Fruit fly (Drosophila melanogaster) whole organism, embryonic: Measurements from ENCODE around the gene Acat2.

Experiments
- Ada2b ChIP-seq: fragments of 200-800 bp; sonication (Bioruptor generic); IDR thresholded peaks from 2 replicates; pipeline ENCODE4 v1.3.6; 2022; ENCODE audit warnings: missing biosample characterization, missing genetic modification characterization
- Bgb ChIP-seq: fragments of 200-800 bp; sonication (Bioruptor generic); IDR thresholded peaks from 2 replicates; pipeline ENCODE4 v1.3.6; 2022; ENCODE audit warnings: missing biosample characterization, missing genetic modification characterization; ENCODE audit not compliant: partially characterized antibody
- CG1024 ChIP-seq: fragments of 200-800 bp; sonication (Bioruptor generic); IDR thresholded peaks from 2 replicates; pipeline ENCODE4 v1.3.6; 2022; ENCODE audit warnings: missing biosample characterization, missing genetic modification characterization
- CG10267 ChIP-seq: fragments of 200-800 bp; sonication (Bioruptor generic); optimal IDR thresholded peaks from 2 replicates; lab custom pipeline; 2018; ENCODE audit warnings: missing biosample characterization, mild to moderate bottlenecking, missing genetic modification characterization, moderate library complexity
- CG10274 ChIP-seq: fragments of 200-800 bp; sonication (Bioruptor generic); optimal IDR thresholded peaks from 3 replicates; lab custom pipeline; 2017; ENCODE audit warnings: missing biosample characterization, mild to moderate bottlenecking, missing genetic modification characterization
- CG12769 ChIP-seq: fragments of 200-800 bp; sonication (Bioruptor generic); optimal IDR thresholded peaks from 2 replicates; lab custom pipeline; 2019; ENCODE audit warnings: missing biosample characterization, mild to moderate bottlenecking, missing genetic modification characterization, moderate library complexity
- CG14710 ChIP-seq: fragments of 200-800 bp; sonication (Bioruptor generic); optimal IDR thresholded peaks from 3 replicates; lab custom pipeline; 2019; ENCODE audit warnings: missing biosample characterization, mild to moderate bottlenecking, missing genetic modification characterization, moderate library complexity
- CG14965 ChIP-seq: fragments of 200-800 bp; sonication (Bioruptor generic); optimal IDR thresholded peaks from 2 replicates; lab custom pipeline; 2016; ENCODE audit warnings: missing biosample characterization, missing genetic modification characterization, borderline replicate concordance
- CG16815 ChIP-seq: fragments of 200-800 bp; sonication (Bioruptor generic); optimal IDR thresholded peaks from 3 replicates; lab custom pipeline; 2017; ENCODE audit warnings: missing biosample characterization, mild to moderate bottlenecking, missing genetic modification characterization
- CG17361 ChIP-seq: fragments of 200-800 bp; sonication (Bioruptor generic); IDR thresholded peaks from 3 replicates; pipeline ENCODE4 v1.3.6; 2022; ENCODE audit warnings: missing biosample characterization, missing genetic modification characterization
- CG1832 ChIP-seq: fragments of 200-800 bp; sonication (Bioruptor generic); optimal IDR thresholded peaks from 2 replicates; lab custom pipeline; 2017; ENCODE audit warnings: missing biosample characterization, mild to moderate bottlenecking, missing genetic modification characterization, inconsistent platforms
- CG18619 ChIP-seq: fragments of 200-800 bp; sonication (Bioruptor generic); optimal IDR thresholded peaks from 3 replicates; lab custom pipeline; 2017; ENCODE audit warnings: missing biosample characterization, mild to moderate bottlenecking, missing genetic modification characterization
- CG2120 ChIP-seq: fragments of 200-800 bp; sonication (Bioruptor generic); optimal IDR thresholded peaks from 3 replicates; lab custom pipeline; 2016; ENCODE audit warnings: missing biosample characterization, missing genetic modification characterization
- CG2712 ChIP-seq: fragments of 200-800 bp; optimal IDR thresholded peaks from 3 replicates; lab custom pipeline; 2019; ENCODE audit warnings: missing biosample characterization, mild to moderate bottlenecking, missing genetic modification characterization, moderate library complexity
- CG2889 ChIP-seq: fragments of 200-800 bp; sonication (Bioruptor generic); IDR thresholded peaks from 3 replicates; pipeline ENCODE4 v1.3.6; 2022; ENCODE audit warnings: missing biosample characterization, missing genetic modification characterization
- CG30403 ChIP-seq: fragments of 200-800 bp; sonication (Bioruptor generic); optimal IDR thresholded peaks from 3 replicates; lab custom pipeline; 2016; ENCODE audit warnings: missing biosample characterization, missing genetic modification characterization
- CG31441 ChIP-seq: fragments of 200-800 bp; sonication (Bioruptor generic); IDR thresholded peaks from 2 replicates; pipeline ENCODE4 v1.3.6; 2022; ENCODE audit warnings: missing biosample characterization, missing genetic modification characterization
- CG5180 ChIP-seq: fragments of 200-800 bp; sonication (Bioruptor generic); optimal IDR thresholded peaks from 3 replicates; lab custom pipeline; 2017; ENCODE audit warnings: missing biosample characterization, missing genetic modification characterization, mild to moderate bottlenecking, moderate library complexity, missing genetic modification reagents
- CG5245 ChIP-seq: fragments of 200-800 bp; sonication (Bioruptor generic); optimal IDR thresholded peaks from 3 replicates; lab custom pipeline; 2016; ENCODE audit warnings: missing biosample characterization, missing genetic modification characterization
- CG6765 ChIP-seq: fragments of 200-800 bp; sonication (Bioruptor generic); optimal IDR thresholded peaks from 3 replicates; lab custom pipeline; 2017; ENCODE audit warnings: missing biosample characterization, mild to moderate bottlenecking, missing genetic modification characterization
- CG7745 ChIP-seq: fragments of 200-800 bp; sonication (Bioruptor generic); optimal IDR thresholded peaks from 2 replicates; lab custom pipeline; 2018; ENCODE audit warnings: missing biosample characterization, mild to moderate bottlenecking, missing genetic modification characterization, moderate library complexity
- CG7963 ChIP-seq: fragments of 200-800 bp; sonication (Bioruptor generic); IDR thresholded peaks from 3 replicates; pipeline ENCODE4 v1.3.6; 2022; ENCODE audit warnings: missing biosample characterization, missing genetic modification characterization; ENCODE audit not compliant: partially characterized antibody
- CG9609 ChIP-seq: fragments of 200-800 bp; sonication (Bioruptor generic); optimal IDR thresholded peaks from 3 replicates; lab custom pipeline; 2016; ENCODE audit warnings: missing biosample characterization, missing genetic modification characterization
- Dbx ChIP-seq: fragments of 200-800 bp; sonication (Bioruptor generic); IDR thresholded peaks from 3 replicates; pipeline ENCODE4 v1.3.6; 2022; ENCODE audit warnings: missing biosample characterization, missing genetic modification characterization
- Dip3 ChIP-seq: fragments of 200-800 bp; sonication (Bioruptor generic); optimal IDR thresholded peaks from 3 replicates; lab custom pipeline; 2016; ENCODE audit warnings: missing biosample characterization, missing genetic modification characterization
- Doc3 ChIP-seq: fragments of 200-800 bp; sonication (Bioruptor generic); IDR thresholded peaks from 3 replicates; pipeline ENCODE4 v1.3.6; 2022; ENCODE audit warnings: missing biosample characterization, missing genetic modification characterization; ENCODE audit not compliant: partially characterized antibody
- E2f2 ChIP-seq: fragments of 200-800 bp; sonication (Bioruptor generic); IDR thresholded peaks from 2 replicates; pipeline ENCODE4 v1.3.6; 2022; ENCODE audit warnings: missing biosample characterization, missing genetic modification characterization
- Ets65A ChIP-seq: fragments of 200-800 bp; sonication (Bioruptor generic); peaks from one replicate; lab custom pipeline; 2016; ENCODE audit warnings: missing biosample characterization, missing genetic modification characterization
- Fer2 ChIP-seq: fragments of 200-800 bp; sonication (Bioruptor generic); optimal IDR thresholded peaks from 2 replicates; lab custom pipeline; 2018; ENCODE audit warnings: missing biosample characterization, mild to moderate bottlenecking, missing genetic modification characterization, moderate library complexity
- Hmx ChIP-seq: fragments of 200-800 bp; sonication (Bioruptor generic); optimal IDR thresholded peaks from 2 replicates; lab custom pipeline; 2016; ENCODE audit warnings: missing biosample characterization, missing genetic modification characterization
- Myb ChIP-seq: fragments of 200-800 bp; sonication (Bioruptor generic); optimal IDR thresholded peaks from 2 replicates; lab custom pipeline; 2016; ENCODE audit warnings: missing biosample characterization, missing genetic modification characterization
- Ravus ChIP-seq: fragments of 200-800 bp; sonication (Bioruptor generic); IDR thresholded peaks from 2 replicates; pipeline ENCODE4 v1.3.6; 2022; ENCODE audit warnings: missing biosample characterization, missing genetic modification characterization
- Sox102F ChIP-seq: fragments of 200-800 bp; sonication (Bioruptor generic); optimal IDR thresholded peaks from 2 replicates; lab custom pipeline; 2018; ENCODE audit warnings: missing biosample characterization, mild to moderate bottlenecking, missing genetic modification characterization, moderate library complexity
- bbx ChIP-seq: fragments of 200-800 bp; sonication (Bioruptor generic); IDR thresholded peaks from 2 replicates; pipeline ENCODE4 v1.3.6; 2022; ENCODE audit warnings: missing biosample characterization, missing genetic modification characterization; ENCODE audit not compliant: partially characterized antibody
- cas ChIP-seq: fragments of 200-800 bp; sonication (Bioruptor generic); IDR thresholded peaks from 2 replicates; pipeline ENCODE4 v1.3.6; 2022; ENCODE audit warnings: missing biosample characterization, missing genetic modification characterization
- chinmo ChIP-seq: fragments of 200-800 bp; sonication (Bioruptor generic); IDR thresholded peaks from 4 replicates; pipeline ENCODE4 v1.3.6; 2022; ENCODE audit warnings: missing biosample characterization, missing genetic modification characterization; ENCODE audit not compliant: partially characterized antibody
- disco-r ChIP-seq: fragments of 200-800 bp; sonication (Bioruptor generic); optimal IDR thresholded peaks from 2 replicates; lab custom pipeline; 2016; ENCODE audit warnings: missing biosample characterization, missing genetic modification characterization
- grau ChIP-seq: fragments of 200-800 bp; optimal IDR thresholded peaks from 3 replicates; lab custom pipeline; 2019; ENCODE audit warnings: missing biosample characterization, mild to moderate bottlenecking, missing genetic modification characterization, moderate library complexity
- gro ChIP-seq: fragments of 200-800 bp; sonication (Bioruptor generic); optimal IDR thresholded peaks from 2 replicates; lab custom pipeline; 2016; ENCODE audit warnings: missing biosample characterization, missing genetic modification characterization
- kni ChIP-seq: fragments of 200-800 bp; sonication (Bioruptor generic); optimal IDR thresholded peaks from 3 replicates; lab custom pipeline; 2017; ENCODE audit warnings: mild to moderate bottlenecking, missing biosample characterization, missing genetic modification reagents, missing genetic modification characterization
- lab ChIP-seq: fragments of 200-800 bp; sonication (Bioruptor generic); optimal IDR thresholded peaks from 3 replicates; lab custom pipeline; 2017; ENCODE audit warnings: missing biosample characterization, missing genetic modification characterization, mild to moderate bottlenecking, moderate library complexity, missing genetic modification reagents
- lilli ChIP-seq: fragments of 200-800 bp; sonication (Bioruptor generic); optimal IDR thresholded peaks from 3 replicates; lab custom pipeline; 2016; ENCODE audit warnings: missing biosample characterization, missing genetic modification characterization
- nmo ChIP-seq: fragments of 200-800 bp; sonication (Bioruptor generic); optimal IDR thresholded peaks from 2 replicates; lab custom pipeline; 2018; ENCODE audit warnings: missing biosample characterization, mild to moderate bottlenecking, missing genetic modification characterization, moderate library complexity
- onecut ChIP-seq: fragments of 200-800 bp; sonication (Bioruptor generic); IDR thresholded peaks from 2 replicates; pipeline ENCODE4 v1.3.6; 2022; ENCODE audit warnings: missing biosample characterization, missing genetic modification characterization
- pita ChIP-seq: fragments of 200-800 bp; sonication (Bioruptor generic); optimal IDR thresholded peaks from 2 replicates; lab custom pipeline; 2017; ENCODE audit warnings: missing biosample characterization, mild to moderate bottlenecking, missing genetic modification characterization
- ranshi ChIP-seq: fragments of 200-800 bp; sonication (Bioruptor generic); IDR thresholded peaks from 2 replicates; pipeline ENCODE4 v1.3.6; 2022; ENCODE audit warnings: missing biosample characterization, missing genetic modification characterization
- shn ChIP-seq: fragments of 200-800 bp; sonication (Bioruptor generic); optimal IDR thresholded peaks from 3 replicates; lab custom pipeline; 2016; ENCODE audit warnings: missing biosample characterization, missing genetic modification characterization
- sim ChIP-seq: fragments of 200-800 bp; sonication (Bioruptor generic); IDR thresholded peaks from 2 replicates; pipeline ENCODE4 v1.3.6; 2022; ENCODE audit warnings: missing biosample characterization, missing genetic modification characterization
- sisA ChIP-seq: fragments of 200-800 bp; sonication (Bioruptor generic); IDR thresholded peaks from 2 replicates; pipeline ENCODE4 v1.3.6; 2022; ENCODE audit warnings: missing biosample characterization, missing genetic modification characterization
- slp2 ChIP-seq: fragments of 200-800 bp; sonication (Bioruptor generic); optimal IDR thresholded peaks from 2 replicates; lab custom pipeline; 2016; ENCODE audit warnings: missing biosample characterization, missing genetic modification characterization

Acat2 gene

dm6 chr3L:1352065-1352464 is 49.3 kb downstream of the Acat2 start (continued):
- TF ChIP-seq Ravus (GFP tag; lab: Robert Waterston, UW) (no peak), CG9609 (GFP tag; lab: Kevin White, UChicago) (no peak), Dip3 (GFP tag; lab: Kevin White, UChicago) (no peak), slp2 (peak; percentile 7), CG2120 (GFP tag; lab: Kevin White, UChicago) (peak; percentile 41), cas (no peak), kni (GFP tag; lab: Kevin White, UChicago) (peak; percentile 96), chinmo (GFP tag; lab: Robert Waterston, UW) (peak; percentile 83; the same call in 2 of the 4 replicates), CG16815 (GFP tag; lab: Kevin White, UChicago) (no peak), CG6765 (GFP tag; lab: Kevin White, UChicago) (no peak), Bgb (GFP tag; lab: Robert Waterston, UW) (peak; percentile 89), shn (GFP tag; lab: Kevin White, UChicago) (peak; percentile 28), CG2889 (no peak), bbx (GFP tag; lab: Robert Waterston, UW) (peak; percentile 91), onecut (no peak), sisA (GFP tag; lab: Robert Waterston, UW) (no peak), gro (GFP tag; lab: Kevin White, UChicago) (peak; percentile 67), CG14710 (peak; percentile 58), nmo (peak; percentile 38), CG10274 (GFP tag; lab: Kevin White, UChicago) (no peak), Dbx (GFP tag; lab: Robert Waterston, UW) (0 out of 3 replicates have a peak, but pooled peaks have one; percentile 21), CG30403 (GFP tag; lab: Kevin White, UChicago) (peak; percentile 44), Ada2b (GFP tag; lab: Robert Waterston, UW) (no peak), CG10267 (tag; lab: Kevin White, UChicago) (peak; percentile 57), CG12769 (tag; lab: Kevin White, UChicago) (peak; percentile 21), CG1832 (GFP tag; lab: Kevin White, UChicago) (no peak), Doc3 (GFP tag; lab: Robert Waterston, UW) (peak; percentile 98), CG17361 (GFP tag; lab: Robert Waterston, UW) (peak; percentile 40; the same call in 2 of the 3 replicates), lab (GFP tag; lab: Kevin White, UChicago) (peak; percentile 55), CG31441 (GFP tag; lab: Robert Waterston, UW) (peak; percentile 59; the same call in 1 of the 2 replicates), ranshi (no peak), E2f2 (GFP tag; lab: Robert Waterston, UW) (peak; percentile 16; the same call in 1 of the 2 replicates), Ets65A (GFP tag; lab: Kevin White, UChicago) (peak; percentile 71), grau (tag; lab: Kevin White, UChicago) (peak; percentile 47), Hmx (GFP tag; lab: Kevin White, UChicago) (no peak), pita (GFP tag; lab: Kevin White, UChicago) (peak; percentile 34), CG5245 (GFP tag; lab: Kevin White, UChicago) (no peak), CG7745 (tag; lab: Kevin White, UChicago) (peak; percentile 6), CG7963 (GFP tag; lab: Robert Waterston, UW) (peak; percentile 70), disco-r (no peak), Sox102F (peak; percentile 32), CG14965 (GFP tag; lab: Kevin White, UChicago) (no peak), CG2712 (tag; lab: Kevin White, UChicago) (peak; percentile 68), sim (GFP tag; lab: Robert Waterston, UW) (no peak), Fer2 (tag; lab: Kevin White, UChicago) (peak; percentile 2), CG5180 (GFP tag; lab: Kevin White, UChicago) (peak; percentile 30), Myb (peak; percentile 21), CG1024 (GFP tag; lab: Robert Waterston, UW) (0 out of 2 replicates have a peak, but pooled peaks have one; percentile 21), lilli (GFP tag; lab: Kevin White, UChicago) (peak; percentile 61), CG18619 (no peak)
